Worm (Caenorhabditis elegans) whole organism, midembryonic: Measurements from ENCODE around the gene wah-1.

ENCODE experiments used
- T22C8.4 ChIP-seq: fragments of 200-800 bp; sonication (Bioruptor generic); IDR thresholded peaks from 2 replicates; pipeline ENCODE4 v1.3.6; 2022; ENCODE audit warnings: missing genetic modification characterization, missing compliant biosample characterization
- cog-1 ChIP-seq: sonication (generic microtip); optimal IDR thresholded peaks from 2 replicates; lab custom pipeline; 2016; ENCODE audit warnings: missing genetic modification characterization, missing compliant biosample characterization
- flt-1 ChIP-seq: fragments of 200-800 bp; sonication (Bioruptor generic); IDR thresholded peaks from 2 replicates; pipeline ENCODE4 v1.3.6; 2022; ENCODE audit warnings: missing genetic modification characterization, missing compliant biosample characterization
- klf-2 ChIP-seq: fragments of 200-800 bp; sonication (Bioruptor generic); conservative IDR thresholded peaks from 2 replicates; pipeline ENCODE4 v1.3.6; 2022; ENCODE audit warnings: missing genetic modification reagents, missing genetic modification characterization, missing compliant biosample characterization
- med-1 ChIP-seq: sonication (generic microtip); optimal IDR thresholded peaks from 2 replicates; lab custom pipeline; 2017; ENCODE audit warnings: missing genetic modification characterization, mild to moderate bottlenecking, missing compliant biosample characterization, antibody characterized with exemption, missing genetic modification reagents; ENCODE audit not compliant: insufficient read depth
- ref-1 ChIP-seq: fragments of 200-800 bp; sonication (Bioruptor generic); conservative IDR thresholded peaks from 2 replicates; pipeline ENCODE4 v1.3.6; 2022; ENCODE audit warnings: missing genetic modification reagents, missing genetic modification characterization, missing compliant biosample characterization
- tab-1 ChIP-seq: fragments of 200-800 bp; sonication (Bioruptor generic); IDR thresholded peaks from 2 replicates; pipeline ENCODE4 v1.3.6; 2022; ENCODE audit warnings: missing genetic modification characterization, missing compliant biosample characterization
- ztf-23 ChIP-seq: fragments of 200-800 bp; sonication (Bioruptor generic); IDR thresholded peaks from 2 replicates; pipeline ENCODE4 v1.3.6; 2022; ENCODE audit warnings: missing genetic modification reagents, missing genetic modification characterization, missing compliant biosample characterization
- ztf-29 ChIP-seq: fragments of 200-800 bp; sonication (Bioruptor generic); IDR thresholded peaks from 2 replicates; pipeline ENCODE4 v1.3.6; 2022; ENCODE audit warnings: missing genetic modification reagents, missing genetic modification characterization, missing compliant biosample characterization

DNA sequence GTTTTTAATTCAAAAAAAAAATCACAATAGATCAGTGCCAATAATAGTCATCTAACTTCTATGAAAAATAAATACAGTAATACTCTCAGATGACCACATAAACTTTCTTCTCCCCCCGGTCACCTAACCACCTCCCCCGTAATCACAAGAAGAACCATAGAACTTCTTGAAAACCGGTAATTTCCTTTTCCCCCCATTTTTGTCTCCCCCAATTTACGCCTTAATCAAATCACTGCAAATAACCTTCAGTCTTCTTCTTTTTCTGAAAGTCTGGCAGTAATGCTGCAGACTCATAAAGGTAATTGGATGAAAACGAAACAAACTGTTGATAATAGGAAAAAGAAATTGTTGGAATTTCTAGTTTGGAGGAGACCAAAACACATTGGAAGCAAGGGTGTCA, 24.5 kb downstream of the wah-1 start:
- TF ChIP-seq ref-1 (no peak), tab-1 (GFP tag; lab: Robert Waterston, UW) (no peak), cog-1 (tag; lab: Kevin White, UChicago) (no peak), flt-1 (GFP tag; lab: Robert Waterston, UW) (no peak), ztf-29 (GFP tag; lab: Robert Waterston, UW) (no peak), T22C8.4 (GFP tag; lab: Robert Waterston, UW) (no peak), med-1 (GFP tag; lab: Kevin White, UChicago) (no peak), klf-2 (GFP tag; lab: Robert Waterston, UW) (no peak), ztf-23 (no peak)
